Worm (Caenorhabditis elegans) whole organism, L4 larva: Measurements from ENCODE around the gene T28F3.11.

Source experiments
- D1046.2 ChIP-seq: fragments of 200-800 bp; sonication (Bioruptor generic); IDR thresholded peaks from 2 replicates; pipeline ENCODE4 v1.3.6; 2022; ENCODE audit warnings: missing genetic modification characterization, missing compliant biosample characterization
- F10B5.3 ChIP-seq: sonication (generic microtip); optimal IDR thresholded peaks from 2 replicates; lab custom pipeline; 2016; ENCODE audit warnings: mild to moderate bottlenecking, missing genetic modification characterization, missing compliant biosample characterization
- F26F4.8 ChIP-seq: fragments of 200-800 bp; sonication (Bioruptor generic); conservative IDR thresholded peaks from 2 replicates; pipeline ENCODE4 v1.3.6; 2022; ENCODE audit warnings: missing genetic modification characterization, missing compliant biosample characterization
- F44E2.7 ChIP-seq: fragments of 200-800 bp; sonication (Bioruptor generic); IDR thresholded peaks from 2 replicates; pipeline ENCODE4 v2.1.2; 2022; ENCODE audit warnings: missing genetic modification characterization, missing compliant biosample characterization
- F49E8.2 ChIP-seq: sonication (generic microtip); optimal IDR thresholded peaks from 2 replicates; lab custom pipeline; 2016; ENCODE audit warnings: missing compliant biosample characterization, mild to moderate bottlenecking, missing genetic modification characterization, borderline replicate concordance
- R02D3.7 ChIP-seq: fragments of 150-350 bp; sonication (generic microtip); optimal IDR thresholded peaks from 3 replicates; lab custom pipeline; 2014; ENCODE audit warnings: missing biosample characterization, missing genetic modification characterization
- T20F7.1 ChIP-seq: fragments of 200-800 bp; sonication (Bioruptor generic); optimal IDR thresholded peaks from 2 replicates; lab custom pipeline; 2018; ENCODE audit warnings: mild to moderate bottlenecking, missing genetic modification characterization, missing compliant biosample characterization
- Y105C5A.15 ChIP-seq: fragments of 200-800 bp; sonication (Bioruptor generic); IDR thresholded peaks from 2 replicates; pipeline ENCODE4 v1.3.6; 2022; ENCODE audit warnings: missing genetic modification characterization, missing compliant biosample characterization
- ZK546.5 ChIP-seq, 2 experiments: sonication (generic microtip); optimal IDR thresholded peaks; 2 replicates each; lab custom pipeline; 2017; ENCODE audit warnings: missing biosample characterization in 2 of 2, missing genetic modification characterization in 2 of 2
- ama-1 ChIP-seq: fragments of 150-350 bp; optimal IDR thresholded peaks from 2 replicates; lab custom pipeline; 2014; ENCODE audit warnings: inconsistent platforms, mixed read lengths
- arid-1 ChIP-seq: fragments of 200-800 bp; sonication (Bioruptor generic); conservative IDR thresholded peaks from 2 replicates; pipeline ENCODE4 v1.3.6; 2022; ENCODE audit warnings: missing genetic modification reagents, missing genetic modification characterization, missing compliant biosample characterization
- ceh-44 ChIP-seq: fragments of 200-800 bp; sonication (Bioruptor generic); IDR thresholded peaks from 2 replicates; pipeline ENCODE4 v1.3.6; 2022; ENCODE audit warnings: missing genetic modification reagents, missing genetic modification characterization, missing compliant biosample characterization
- ceh-62 ChIP-seq: sonication (generic microtip); optimal IDR thresholded peaks from 2 replicates; lab custom pipeline; 2017; ENCODE audit warnings: missing biosample characterization, missing genetic modification characterization
- ceh-82 ChIP-seq: sonication (generic microtip); optimal IDR thresholded peaks from 2 replicates; lab custom pipeline; 2017; ENCODE audit warnings: missing biosample characterization, missing genetic modification characterization
- cey-2 ChIP-seq: sonication (generic microtip); optimal IDR thresholded peaks from 3 replicates; lab custom pipeline; 2017; ENCODE audit warnings: missing genetic modification characterization, mild to moderate bottlenecking, missing compliant biosample characterization, antibody characterized with exemption, borderline replicate concordance; ENCODE audit not compliant: insufficient read depth
- daf-19 ChIP-seq: fragments of 200-800 bp; sonication (Bioruptor generic); conservative IDR thresholded peaks from 2 replicates; pipeline ENCODE4 v1.3.6; 2022; ENCODE audit warnings: missing genetic modification characterization, missing compliant biosample characterization
- daf-8 ChIP-seq: fragments of 200-800 bp; sonication (Bioruptor generic); IDR thresholded peaks from 2 replicates; pipeline ENCODE4 v1.3.6; 2022; ENCODE audit warnings: missing genetic modification characterization, missing compliant biosample characterization
- dmd-6 ChIP-seq: fragments of 200-800 bp; sonication (Bioruptor generic); IDR thresholded peaks from 2 replicates; pipeline ENCODE4 v1.3.6; 2022; ENCODE audit warnings: missing genetic modification reagents, missing genetic modification characterization, missing compliant biosample characterization
- dmd-8 ChIP-seq: fragments of 200-800 bp; sonication (Bioruptor generic); IDR thresholded peaks from 2 replicates; pipeline ENCODE4 v1.3.6; 2022; ENCODE audit warnings: missing genetic modification characterization, missing compliant biosample characterization
- dpl-1 ChIP-seq: fragments of 150-350 bp; optimal IDR thresholded peaks from 2 replicates; lab custom pipeline; 2014; ENCODE audit warnings: missing biosample characterization, missing genetic modification reagents, missing genetic modification characterization
- duxl-1 ChIP-seq: sonication (generic microtip); optimal IDR thresholded peaks from 2 replicates; lab custom pipeline; 2016; ENCODE audit warnings: mild to moderate bottlenecking, missing genetic modification characterization, moderate library complexity, missing compliant biosample characterization; ENCODE audit not compliant: poor library complexity
- dve-1 ChIP-seq: sonication (generic microtip); optimal IDR thresholded peaks from 2 replicates; lab custom pipeline; 2017; ENCODE audit warnings: antibody characterized with exemption, mild to moderate bottlenecking, missing genetic modification characterization, missing compliant biosample characterization; ENCODE audit not compliant: insufficient read depth
- fkh-10 ChIP-seq: fragments of 150-350 bp; optimal IDR thresholded peaks from 2 replicates; lab custom pipeline; 2014; ENCODE audit warnings: missing biosample characterization, missing genetic modification reagents, missing genetic modification characterization
- fos-1 ChIP-seq: fragments of 150-350 bp; optimal IDR thresholded peaks from 2 replicates; lab custom pipeline; 2014; ENCODE audit warnings: missing biosample characterization, missing genetic modification characterization
- gei-8 ChIP-seq: fragments of 200-800 bp; sonication (Bioruptor generic); optimal IDR thresholded peaks from 2 replicates; lab custom pipeline; 2018; ENCODE audit warnings: mild to moderate bottlenecking, missing genetic modification characterization, missing compliant biosample characterization
- hlh-11 ChIP-seq: fragments of 200-800 bp; sonication (Bioruptor generic); optimal IDR thresholded peaks from 2 replicates; lab custom pipeline; 2018; ENCODE audit warnings: mild to moderate bottlenecking, missing genetic modification characterization, missing compliant biosample characterization
- hmg-1.1 ChIP-seq: fragments of 200-800 bp; sonication (Bioruptor generic); IDR thresholded peaks from 2 replicates; pipeline ENCODE4 v1.3.6; 2022; ENCODE audit warnings: missing genetic modification reagents, missing genetic modification characterization, missing compliant biosample characterization
- lim-7 ChIP-seq: fragments of 200-800 bp; sonication (Bioruptor generic); IDR thresholded peaks from 2 replicates; pipeline ENCODE4 v1.3.6; 2022; ENCODE audit warnings: missing genetic modification characterization, missing compliant biosample characterization
- lin-15B ChIP-seq: fragments of 150-350 bp; sonication (generic microtip); optimal IDR thresholded peaks from 3 replicates; lab custom pipeline; 2014; ENCODE audit warnings: missing biosample characterization, missing genetic modification characterization
- lin-39 ChIP-seq: fragments of 150-350 bp; optimal IDR thresholded peaks from 2 replicates; lab custom pipeline; 2014; ENCODE audit warnings: missing biosample characterization, missing genetic modification reagents, missing genetic modification characterization
- madf-5 ChIP-seq, 2 experiments: fragments of 200-800 bp; sonication (Bioruptor generic); IDR thresholded peaks; 2 replicates each; pipeline ENCODE4 v1.3.6; 2022; ENCODE audit warnings: missing compliant biosample characterization in 2 of 2, missing genetic modification characterization in 2 of 2
- mep-1 ChIP-seq: fragments of 150-350 bp; sonication (generic microtip); optimal IDR thresholded peaks from 3 replicates; lab custom pipeline; 2014; ENCODE audit warnings: missing biosample characterization, missing genetic modification characterization
- mes-2 ChIP-seq: sonication (generic microtip); optimal IDR thresholded peaks from 2 replicates; lab custom pipeline; 2016; ENCODE audit warnings: missing genotype, mild to moderate bottlenecking, missing genetic modification characterization, missing compliant biosample characterization; ENCODE audit not compliant: poor library complexity, severe bottlenecking
- mxl-2 ChIP-seq: fragments of 200-800 bp; sonication (Bioruptor generic); conservative IDR thresholded peaks from 2 replicates; pipeline ENCODE4 v1.3.6; 2022; ENCODE audit warnings: missing genetic modification reagents, missing genetic modification characterization, missing compliant biosample characterization
- nhr-10 ChIP-seq: fragments of 150-350 bp; optimal IDR thresholded peaks from 2 replicates; lab custom pipeline; 2014; ENCODE audit warnings: missing biosample characterization, missing genetic modification characterization
- nhr-102 ChIP-seq: sonication (generic microtip); optimal IDR thresholded peaks from 2 replicates; lab custom pipeline; 2016; ENCODE audit warnings: mild to moderate bottlenecking, missing genetic modification characterization, moderate library complexity, missing compliant biosample characterization
- nhr-11 ChIP-seq: fragments of 150-350 bp; optimal IDR thresholded peaks from 2 replicates; lab custom pipeline; 2014; ENCODE audit warnings: missing biosample characterization, missing genetic modification characterization
- nhr-6 ChIP-seq: fragments of 150-350 bp; optimal IDR thresholded peaks from 2 replicates; lab custom pipeline; 2014; ENCODE audit warnings: missing biosample characterization, missing genetic modification characterization
- nhr-77 ChIP-seq: fragments of 150-350 bp; optimal IDR thresholded peaks from 2 replicates; lab custom pipeline; 2014; ENCODE audit warnings: missing biosample characterization, missing genetic modification characterization
- php-3 ChIP-seq: fragments of 200-800 bp; sonication (Bioruptor generic); IDR thresholded peaks from 2 replicates; pipeline ENCODE4 v1.3.6; 2022; ENCODE audit warnings: missing genetic modification reagents, missing genetic modification characterization, missing compliant biosample characterization
- saeg-2 ChIP-seq: fragments of 200-800 bp; sonication (Bioruptor generic); IDR thresholded peaks from 2 replicates; pipeline ENCODE4 v1.3.6; 2022; ENCODE audit warnings: missing genetic modification reagents, missing genetic modification characterization, missing compliant biosample characterization
- sdz-12 ChIP-seq: fragments of 200-800 bp; sonication (Bioruptor generic); optimal IDR thresholded peaks from 2 replicates; lab custom pipeline; 2018; ENCODE audit warnings: mild to moderate bottlenecking, missing genetic modification characterization, missing compliant biosample characterization
- set-16 ChIP-seq: fragments of 200-800 bp; sonication (Bioruptor generic); IDR thresholded peaks from 2 replicates; pipeline ENCODE4 v1.3.6; 2022; ENCODE audit warnings: missing genetic modification reagents, missing genetic modification characterization, missing compliant biosample characterization
- snpc-4 ChIP-seq: fragments of 150-350 bp; optimal IDR thresholded peaks from 2 replicates; lab custom pipeline; 2014; ENCODE audit warnings: missing biosample characterization, missing genetic modification characterization
- tag-97 ChIP-seq: fragments of 200-800 bp; sonication (Bioruptor generic); IDR thresholded peaks from 2 replicates; pipeline ENCODE4 v1.3.6; 2022; ENCODE audit warnings: missing genetic modification characterization, missing compliant biosample characterization
- unc-130 ChIP-seq: sonication (generic microtip); optimal IDR thresholded peaks from 2 replicates; lab custom pipeline; 2016; ENCODE audit warnings: missing genetic modification reagents, missing genetic modification characterization, missing compliant biosample characterization
- unc-39 ChIP-seq: sonication (generic microtip); optimal IDR thresholded peaks from 2 replicates; lab custom pipeline; 2017; ENCODE audit warnings: missing biosample characterization, missing genetic modification characterization
- unc-62 ChIP-seq, 3 experiments: fragments of 150-350 bp in 1 of 3; sonication (generic microtip); optimal IDR thresholded peaks in 2 of 3; peaks in 1 of 3; 1 replicate in 1 of 3; 2 replicates in 2 of 3; lab custom pipeline; 2014 to 2017; ENCODE audit warnings: missing biosample characterization in 3 of 3, missing genetic modification characterization in 3 of 3, missing genetic modification reagents in 3 of 3, missing genotype in 1 of 3
- vab-7 ChIP-seq: fragments of 200-800 bp; sonication (Bioruptor generic); IDR thresholded peaks from 2 replicates; pipeline ENCODE4 v1.3.6; 2022; ENCODE audit warnings: missing genetic modification reagents, missing genetic modification characterization, missing compliant biosample characterization
- ztf-11 ChIP-seq: fragments of 150-350 bp; optimal IDR thresholded peaks from 2 replicates; lab custom pipeline; 2014; ENCODE audit warnings: missing biosample characterization, missing genetic modification characterization
- ztf-7 ChIP-seq: fragments of 150-350 bp; optimal IDR thresholded peaks from 2 replicates; lab custom pipeline; 2014; ENCODE audit warnings: missing biosample characterization, missing genetic modification characterization

Gene T28F3.11

DNA sequence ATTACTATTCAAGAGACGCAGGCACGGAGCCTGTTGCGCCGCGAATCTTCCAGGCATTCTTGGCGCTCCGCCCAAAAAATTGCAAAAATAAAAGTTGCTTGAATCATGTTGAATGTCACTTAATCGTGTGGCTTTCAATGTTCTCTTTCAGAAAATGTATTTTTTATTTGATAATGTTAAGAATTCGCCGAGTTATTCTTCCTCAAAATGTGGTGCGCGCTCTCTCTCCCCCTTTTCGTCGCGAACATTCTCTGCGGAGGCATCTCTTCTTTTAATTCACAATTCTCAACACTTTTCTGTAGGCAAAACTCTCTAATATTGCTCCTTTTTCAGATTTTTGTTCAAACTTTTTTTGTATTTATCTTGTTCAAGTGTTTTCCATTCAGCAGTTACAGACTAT, 13.1 kb downstream of the T28F3.11 start (continued):
- TF ChIP-seq hmg-1.1 (GFP tag; lab: Robert Waterston, UW) (peak; percentile 98), ceh-44 (GFP tag; lab: Robert Waterston, UW) (peak; percentile 50; the same call in 1 of the 2 replicates), dmd-6 (GFP tag; lab: Robert Waterston, UW) (peak; percentile 97), php-3 (GFP tag; lab: Robert Waterston, UW) (peak; percentile 55), daf-8 (GFP tag; lab: Robert Waterston, UW) (0 out of 2 replicates have a peak, but pooled peaks have one; percentile 46), nhr-10 (tag; lab: Kevin White, UChicago) (peak; percentile 88), ceh-62 (tag; lab: Kevin White, UChicago) (no peak), mes-2 (tag; lab: Kevin White, UChicago) (peak; percentile 89), daf-19 (GFP tag; lab: Robert Waterston, UW) (peak; percentile 90), set-16 (GFP tag; lab: Robert Waterston, UW) (peak; percentile 65), nhr-102 (tag; lab: Kevin White, UChicago) (peak; percentile 86), ama-1 (lab: Kevin White, UChicago) (no peak), dmd-8 (GFP tag; lab: Robert Waterston, UW) (no peak), R02D3.7 (no peak), ZK546.5 (tag; optimal IDR thresholded peaks at IDR 0.05; lab: Kevin White, UChicago) (peak in 1 of 2 experiments; percentile 66), dpl-1 (GFP tag; lab: Kevin White, UChicago) (peak; percentile 82), mep-1 (tag; lab: Kevin White, UChicago) (peak; percentile 99), tag-97 (GFP tag; lab: Robert Waterston, UW) (no peak), nhr-6 (tag; lab: Kevin White, UChicago) (peak; percentile 76), snpc-4 (peak; percentile 27), mxl-2 (GFP tag; lab: Robert Waterston, UW) (peak; percentile 64; the same call in 1 of the 2 replicates), D1046.2 (GFP tag; lab: Robert Waterston, UW) (peak; percentile 95), ztf-7 (tag; lab: Kevin White, UChicago) (peak; percentile 63), Y105C5A.15 (GFP tag; lab: Robert Waterston, UW) (peak; percentile 50; the same call in 1 of the 2 replicates), fkh-10 (GFP tag; lab: Kevin White, UChicago) (peak; percentile 99), F44E2.7 (GFP tag; lab: Robert Waterston, UW) (0 out of 2 replicates have a peak, but pooled peaks have one; percentile 57), fos-1 (tag; lab: Kevin White, UChicago) (peak; percentile 62), lin-15B (tag; lab: Kevin White, UChicago) (no peak), madf-5 (GFP tag; IDR thresholded peaks at IDR 0.05; lab: Robert Waterston, UW) (peak; percentile 12 to 82; a peak in 2 of 4 replicates), cey-2 (no peak), nhr-11 (tag; lab: Kevin White, UChicago) (peak; percentile 99), ztf-11 (tag; lab: Kevin White, UChicago) (no peak), lin-39 (tag; lab: Kevin White, UChicago) (peak; percentile 58), ceh-82 (tag; lab: Kevin White, UChicago) (no peak), vab-7 (GFP tag; lab: Robert Waterston, UW) (peak; percentile 92), F10B5.3 (peak; percentile 78), unc-62 (GFP tag; optimal IDR thresholded peaks at IDR 0.05 in 1 of 2; lab: Kevin White, UChicago) (peak; percentile 31 to 97), unc-62 (tag; optimal IDR thresholded peaks at IDR 0.05; lab: Kevin White, UChicago) (no peak), unc-130 (GFP tag; lab: Kevin White, UChicago) (peak; percentile 85), unc-39 (tag; lab: Kevin White, UChicago) (no peak), T20F7.1 (GFP tag; lab: Kevin White, UChicago) (peak; percentile 90), saeg-2 (GFP tag; lab: Robert Waterston, UW) (peak; percentile 88), sdz-12 (GFP tag; lab: Kevin White, UChicago) (peak; percentile 96), hlh-11 (tag; lab: Kevin White, UChicago) (peak; percentile 97), nhr-77 (peak; percentile 98), lim-7 (GFP tag; lab: Robert Waterston, UW) (no peak), dve-1 (peak; percentile 98), duxl-1 (tag; lab: Kevin White, UChicago) (peak; percentile 62), arid-1 (peak; percentile 75), gei-8 (GFP tag; lab: Kevin White, UChicago) (peak; percentile 91), F49E8.2 (tag; lab: Kevin White, UChicago) (peak; percentile 82), F26F4.8 (no peak)
